Fruit fly (Drosophila melanogaster) whole organism, embryonic: ENCODE results near the gene CG10348.

Experiments
- BEAF-32 ChIP-seq: fragments of 200-800 bp; sonication (Bioruptor generic); optimal IDR thresholded peaks from 3 replicates; lab custom pipeline; 2017; ENCODE audit warnings: missing biosample characterization, missing genetic modification characterization, mild to moderate bottlenecking, moderate library complexity, missing genetic modification reagents
- CG11504 ChIP-seq: fragments of 200-800 bp; sonication (Bioruptor generic); optimal IDR thresholded peaks from 3 replicates; lab custom pipeline; 2019; ENCODE audit warnings: missing biosample characterization, mild to moderate bottlenecking, missing genetic modification characterization, moderate library complexity
- CG11695 ChIP-seq: fragments of 200-800 bp; sonication (Bioruptor generic); IDR thresholded peaks from 3 replicates; pipeline ENCODE4 v1.3.6; 2022; ENCODE audit warnings: missing biosample characterization, missing genetic modification characterization
- CG11723 ChIP-seq: fragments of 200-800 bp; sonication (Bioruptor generic); optimal IDR thresholded peaks from 2 replicates; lab custom pipeline; 2017; ENCODE audit warnings: missing biosample characterization, mild to moderate bottlenecking, missing genetic modification characterization
- CG13287 ChIP-seq: fragments of 200-800 bp; sonication (Bioruptor generic); IDR thresholded peaks from 2 replicates; pipeline ENCODE4 v1.3.6; 2022; ENCODE audit warnings: missing biosample characterization, missing genetic modification characterization; ENCODE audit not compliant: partially characterized antibody
- CG13296 ChIP-seq: fragments of 200-800 bp; sonication (Bioruptor generic); optimal IDR thresholded peaks from 3 replicates; lab custom pipeline; 2018; ENCODE audit warnings: missing biosample characterization, mild to moderate bottlenecking, missing genetic modification characterization
- CG13624 ChIP-seq: fragments of 200-800 bp; sonication (Bioruptor generic); optimal IDR thresholded peaks from 2 replicates; lab custom pipeline; 2016; ENCODE audit warnings: missing biosample characterization, missing genetic modification characterization
- CG15514 ChIP-seq: fragments of 200-800 bp; sonication (Bioruptor generic); optimal IDR thresholded peaks from 3 replicates; lab custom pipeline; 2017; ENCODE audit warnings: missing biosample characterization, missing genetic modification characterization, mild to moderate bottlenecking, moderate library complexity, missing genetic modification reagents
- CG17328 ChIP-seq: fragments of 200-800 bp; sonication (Bioruptor generic); IDR thresholded peaks from 2 replicates; pipeline ENCODE4 v1.3.6; 2022; ENCODE audit warnings: missing biosample characterization, missing genetic modification characterization
- CG1792 ChIP-seq: fragments of 200-800 bp; sonication (Bioruptor generic); optimal IDR thresholded peaks from 2 replicates; lab custom pipeline; 2016; ENCODE audit warnings: missing biosample characterization, missing genetic modification characterization
- CG1832 ChIP-seq: fragments of 200-800 bp; sonication (Bioruptor generic); optimal IDR thresholded peaks from 2 replicates; lab custom pipeline; 2017; ENCODE audit warnings: missing biosample characterization, mild to moderate bottlenecking, missing genetic modification characterization, inconsistent platforms
- CG30020 ChIP-seq: fragments of 200-800 bp; optimal IDR thresholded peaks from 2 replicates; lab custom pipeline; 2019; ENCODE audit warnings: missing biosample characterization, mild to moderate bottlenecking, missing genetic modification characterization, moderate library complexity
- CG3281 ChIP-seq: fragments of 200-800 bp; sonication (Bioruptor generic); optimal IDR thresholded peaks from 3 replicates; lab custom pipeline; 2017; ENCODE audit warnings: missing biosample characterization, mild to moderate bottlenecking, missing genetic modification characterization
- CG4424 ChIP-seq: fragments of 200-800 bp; sonication (Bioruptor generic); optimal IDR thresholded peaks from 3 replicates; lab custom pipeline; 2016; ENCODE audit warnings: missing biosample characterization, missing genetic modification characterization
- CG4854 ChIP-seq: fragments of 200-800 bp; sonication (Bioruptor generic); optimal IDR thresholded peaks from 2 replicates; lab custom pipeline; 2016; ENCODE audit warnings: missing biosample characterization, missing genetic modification characterization, inconsistent platforms
- CG5953 ChIP-seq: fragments of 200-800 bp; sonication (Bioruptor generic); IDR thresholded peaks from 2 replicates; pipeline ENCODE4 v1.3.6; 2022; ENCODE audit warnings: missing biosample characterization, missing genetic modification characterization
- CG7839 ChIP-seq: fragments of 200-800 bp; sonication (Bioruptor generic); optimal IDR thresholded peaks from 3 replicates; lab custom pipeline; 2018; ENCODE audit warnings: missing biosample characterization, mild to moderate bottlenecking, missing genetic modification characterization, moderate library complexity
- CG9727 ChIP-seq: fragments of 200-800 bp; sonication (Bioruptor generic); optimal IDR thresholded peaks from 3 replicates; lab custom pipeline; 2017; ENCODE audit warnings: missing biosample characterization, mild to moderate bottlenecking, missing genetic modification characterization
- CG9817 ChIP-seq: fragments of 200-800 bp; sonication (Bioruptor generic); optimal IDR thresholded peaks from 2 replicates; lab custom pipeline; 2018; ENCODE audit warnings: missing biosample characterization, mild to moderate bottlenecking, missing genetic modification characterization, moderate library complexity
- CHES-1-like ChIP-seq: fragments of 200-800 bp; sonication (Bioruptor generic); optimal IDR thresholded peaks from 2 replicates; lab custom pipeline; 2016; ENCODE audit warnings: missing biosample characterization, missing genetic modification characterization
- CkIIα-i1 ChIP-seq: fragments of 200-800 bp; sonication (Bioruptor generic); IDR thresholded peaks from 2 replicates; pipeline ENCODE4 v1.3.6; 2022; ENCODE audit warnings: missing biosample characterization, missing genetic modification characterization
- CrebB ChIP-seq: fragments of 200-800 bp; sonication (Bioruptor generic); optimal IDR thresholded peaks from 3 replicates; lab custom pipeline; 2018; ENCODE audit warnings: missing biosample characterization, mild to moderate bottlenecking, missing genetic modification characterization
- D19A ChIP-seq: fragments of 200-800 bp; optimal IDR thresholded peaks from 3 replicates; lab custom pipeline; 2019; ENCODE audit warnings: missing biosample characterization, mild to moderate bottlenecking, missing genetic modification characterization, moderate library complexity
- Doc3 ChIP-seq: fragments of 200-800 bp; sonication (Bioruptor generic); IDR thresholded peaks from 3 replicates; pipeline ENCODE4 v1.3.6; 2022; ENCODE audit warnings: missing biosample characterization, missing genetic modification characterization; ENCODE audit not compliant: partially characterized antibody
- E2f2 ChIP-seq: fragments of 200-800 bp; sonication (Bioruptor generic); IDR thresholded peaks from 2 replicates; pipeline ENCODE4 v1.3.6; 2022; ENCODE audit warnings: missing biosample characterization, missing genetic modification characterization
- Fer3 ChIP-seq: fragments of 200-800 bp; sonication (Bioruptor generic); optimal IDR thresholded peaks from 2 replicates; lab custom pipeline; 2018; ENCODE audit warnings: missing biosample characterization, mild to moderate bottlenecking, missing genetic modification characterization, moderate library complexity
- Gsc ChIP-seq: fragments of 200-800 bp; sonication (Bioruptor generic); IDR thresholded peaks from 2 replicates; pipeline ENCODE4 v1.3.6; 2022; ENCODE audit warnings: missing biosample characterization, missing genetic modification characterization
- Hand ChIP-seq: fragments of 200-800 bp; sonication (Bioruptor generic); optimal IDR thresholded peaks from 2 replicates; lab custom pipeline; 2017; ENCODE audit warnings: mild to moderate bottlenecking, missing biosample characterization, missing genetic modification reagents, missing genetic modification characterization
- HmgD ChIP-seq: fragments of 200-800 bp; sonication (Bioruptor generic); optimal IDR thresholded peaks from 3 replicates; lab custom pipeline; 2016; ENCODE audit warnings: missing biosample characterization, missing genetic modification characterization
- MESR4 ChIP-seq: fragments of 200-800 bp; sonication (Bioruptor generic); optimal IDR thresholded peaks from 2 replicates; lab custom pipeline; 2018; ENCODE audit warnings: missing biosample characterization, mild to moderate bottlenecking, missing genetic modification characterization, moderate library complexity
- Mad ChIP-seq: fragments of 200-800 bp; sonication (Bioruptor generic); optimal IDR thresholded peaks from 2 replicates; lab custom pipeline; 2016; ENCODE audit warnings: missing biosample characterization, missing genetic modification characterization
- Sry-δ ChIP-seq: fragments of 200-800 bp; sonication (Bioruptor generic); optimal IDR thresholded peaks from 2 replicates; lab custom pipeline; 2016; ENCODE audit warnings: missing biosample characterization, missing genetic modification characterization
- amos ChIP-seq: fragments of 200-800 bp; sonication (Bioruptor generic); IDR thresholded peaks from 2 replicates; pipeline ENCODE4 v1.3.6; 2022; ENCODE audit warnings: missing biosample characterization, missing genetic modification characterization; ENCODE audit not compliant: partially characterized antibody
- caup ChIP-seq: fragments of 200-800 bp; sonication (Bioruptor generic); optimal IDR thresholded peaks from 3 replicates; lab custom pipeline; 2017; ENCODE audit warnings: missing biosample characterization, mild to moderate bottlenecking, missing genetic modification characterization, moderate library complexity; ENCODE audit not compliant: severe bottlenecking
- dmrt99B ChIP-seq: fragments of 200-800 bp; sonication (Bioruptor generic); optimal IDR thresholded peaks from 2 replicates; lab custom pipeline; 2018; ENCODE audit warnings: missing biosample characterization, mild to moderate bottlenecking, missing genetic modification characterization, moderate library complexity
- en ChIP-seq: fragments of 200-800 bp; sonication (Bioruptor generic); optimal IDR thresholded peaks from 2 replicates; lab custom pipeline; 2016; ENCODE audit warnings: missing biosample characterization, missing genetic modification characterization
- her ChIP-seq: fragments of 200-800 bp; sonication (Bioruptor generic); optimal IDR thresholded peaks from 2 replicates; lab custom pipeline; 2016; ENCODE audit warnings: missing biosample characterization, missing genetic modification characterization
- hkb ChIP-seq, 2 experiments: fragments of 200-800 bp in 1 of 2; fragments of >200 bp in 1 of 2; sonication (Bioruptor generic) in 1 of 2; IDR thresholded peaks in 1 of 2; optimal IDR thresholded peaks in 1 of 2; 2 replicates each; pipeline versions ENCODE4 v1.3.6 to Lab custom; 2017 to 2022; ENCODE audit warnings: missing biosample characterization in 1 of 2, missing genetic modification characterization in 1 of 2
- hth ChIP-seq: fragments of >200 bp; optimal IDR thresholded peaks from 2 replicates; lab custom pipeline; 2017; ENCODE audit warnings: inconsistent platforms
- luna ChIP-seq: fragments of 200-800 bp; sonication (Bioruptor generic); optimal IDR thresholded peaks from 2 replicates; lab custom pipeline; 2016; ENCODE audit warnings: missing biosample characterization, missing genetic modification characterization
- mam ChIP-seq: fragments of 200-800 bp; sonication (Bioruptor generic); optimal IDR thresholded peaks from 3 replicates; lab custom pipeline; 2016; ENCODE audit warnings: missing biosample characterization, missing genetic modification characterization
- mirr ChIP-seq: fragments of 200-800 bp; sonication (Bioruptor generic); optimal IDR thresholded peaks from 3 replicates; lab custom pipeline; 2018; ENCODE audit warnings: missing biosample characterization, mild to moderate bottlenecking, missing genetic modification characterization
- odd ChIP-seq: fragments of 200-800 bp; sonication (Bioruptor generic); optimal IDR thresholded peaks from 2 replicates; lab custom pipeline; 2017; ENCODE audit warnings: missing biosample characterization, mild to moderate bottlenecking, missing genetic modification characterization
- pita ChIP-seq: fragments of 200-800 bp; sonication (Bioruptor generic); optimal IDR thresholded peaks from 2 replicates; lab custom pipeline; 2017; ENCODE audit warnings: missing biosample characterization, mild to moderate bottlenecking, missing genetic modification characterization
- stc ChIP-seq: fragments of 200-800 bp; sonication (Bioruptor generic); IDR thresholded peaks from 2 replicates; pipeline ENCODE4 v1.3.6; 2022; ENCODE audit warnings: missing biosample characterization, missing genetic modification characterization
- tx ChIP-seq: fragments of 200-800 bp; sonication (Bioruptor generic); optimal IDR thresholded peaks from 2 replicates; lab custom pipeline; 2016; ENCODE audit warnings: missing biosample characterization, missing genetic modification characterization
- unpg ChIP-seq: fragments of 200-800 bp; sonication (Bioruptor generic); optimal IDR thresholded peaks from 3 replicates; lab custom pipeline; 2018; ENCODE audit warnings: missing biosample characterization, mild to moderate bottlenecking, missing genetic modification characterization, moderate library complexity
- wdn ChIP-seq: fragments of 200-800 bp; sonication (Bioruptor generic); IDR thresholded peaks from 2 replicates; pipeline ENCODE4 v1.3.6; 2022; ENCODE audit warnings: missing biosample characterization, missing genetic modification characterization
- zf30C ChIP-seq: fragments of 200-800 bp; sonication (Bioruptor generic); optimal IDR thresholded peaks from 3 replicates; lab custom pipeline; 2018; ENCODE audit warnings: missing biosample characterization, mild to moderate bottlenecking, missing genetic modification characterization
- zfh2 ChIP-seq: fragments of 200-800 bp; sonication (Bioruptor generic); optimal IDR thresholded peaks from 2 replicates; lab custom pipeline; 2016; ENCODE audit warnings: missing biosample characterization, missing genetic modification characterization

CG10348 gene

dm6 chr2L:18695404-18695804 lies 36.9 kb downstream of the CG10348 start, which contains the start of the genes CG10383 and CG10338 (continued):
- TF ChIP-seq her (peak; percentile 89), CG3281 (GFP tag; lab: Kevin White, UChicago) (peak; percentile 82), luna (GFP tag; lab: Kevin White, UChicago) (peak; percentile 49), CG4424 (peak; percentile 84), CG30020 (tag; lab: Kevin White, UChicago) (peak; percentile 44), pita (GFP tag; lab: Kevin White, UChicago) (no peak), CG9727 (peak; percentile 80), hkb (optimal IDR thresholded peaks at IDR 0.05; lab: Kevin White, UChicago) (peak; percentile 75), hkb (GFP tag; IDR thresholded peaks at IDR 0.05; lab: Robert Waterston, UW) (peak; percentile 90), CG7839 (tag; lab: Kevin White, UChicago) (peak; percentile 80), CG1832 (GFP tag; lab: Kevin White, UChicago) (no peak), dmrt99B (tag; lab: Kevin White, UChicago) (peak; percentile 72), caup (GFP tag; lab: Kevin White, UChicago) (peak; percentile 77), mirr (peak; percentile 41), en (peak; percentile 24), CG11504 (tag; lab: Kevin White, UChicago) (peak; percentile 70), MESR4 (GFP tag; lab: Kevin White, UChicago) (peak; percentile 55), hth (lab: Kevin White, UChicago) (no peak), CG13296 (peak; percentile 69), odd (peak; percentile 59), mam (GFP tag; lab: Kevin White, UChicago) (peak; percentile 94), Mad (peak; percentile 79), Hand (GFP tag; lab: Kevin White, UChicago) (peak; percentile 48), amos (GFP tag; lab: Robert Waterston, UW) (no peak; the same call in 1 of the 2 replicates), CG13287 (GFP tag; lab: Robert Waterston, UW) (peak; percentile 25; the same call in 1 of the 2 replicates), zfh2 (GFP tag; lab: Kevin White, UChicago) (peak; percentile 95), tx (GFP tag; lab: Kevin White, UChicago) (peak; percentile 86), CG11695 (peak; percentile 75), Gsc (GFP tag; lab: Robert Waterston, UW) (peak; percentile 63), zf30C (no peak), BEAF-32 (GFP tag; lab: Kevin White, UChicago) (peak; percentile 49), CG4854 (GFP tag; lab: Kevin White, UChicago) (peak; percentile 58), CrebB (peak; percentile 61), stc (peak; percentile 92), CG17328 (GFP tag; lab: Robert Waterston, UW) (peak; percentile 88), Doc3 (GFP tag; lab: Robert Waterston, UW) (0 out of 3 replicates have a peak, but pooled peaks have one; percentile 33), CG15514 (GFP tag; lab: Kevin White, UChicago) (peak; percentile 84), unpg (GFP tag; lab: Kevin White, UChicago) (peak; percentile 85), CG11723 (GFP tag; lab: Kevin White, UChicago) (peak; percentile 62), Sry-δ (peak; percentile 68), CG13624 (peak; percentile 92), CG1792 (peak; percentile 82), CG5953 (peak; percentile 73), CkIIα-i1 (no peak), CG9817 (tag; lab: Kevin White, UChicago) (peak; percentile 78), HmgD (GFP tag; lab: Kevin White, UChicago) (peak; percentile 86), wdn (GFP tag; lab: Robert Waterston, UW) (peak; percentile 84), CHES-1-like (GFP tag; lab: Kevin White, UChicago) (peak; percentile 93), Fer3 (tag; lab: Kevin White, UChicago) (peak; percentile 72), E2f2 (GFP tag; lab: Robert Waterston, UW) (peak; percentile 78), D19A (tag; lab: Kevin White, UChicago) (peak; percentile 51)
